Worm (Caenorhabditis elegans) whole organism, late embryonic: Measurements from ENCODE around the gene hpo-10.

Source experiments
- C08G9.2 ChIP-seq: sonication (generic microtip); optimal IDR thresholded peaks from 2 replicates; lab custom pipeline; 2016; ENCODE audit warnings: mild to moderate bottlenecking, missing genetic modification characterization, moderate library complexity, missing compliant biosample characterization
- T23F11.4 ChIP-seq: fragments of 200-800 bp; sonication (Bioruptor generic); optimal IDR thresholded peaks from 2 replicates; lab custom pipeline; 2018; ENCODE audit warnings: mild to moderate bottlenecking, missing genetic modification characterization, missing compliant biosample characterization
- ahr-1 ChIP-seq: sonication (generic microtip); optimal IDR thresholded peaks from 2 replicates; lab custom pipeline; 2016; ENCODE audit warnings: missing genetic modification characterization, missing compliant biosample characterization
- ama-1 ChIP-seq: fragments of 150-350 bp; optimal IDR thresholded peaks from 2 replicates; lab custom pipeline; 2014
- ceh-14 ChIP-seq: sonication (generic microtip); optimal IDR thresholded peaks from 2 replicates; lab custom pipeline; 2016; ENCODE audit warnings: missing genotype, missing genetic modification characterization, missing compliant biosample characterization
- ceh-18 ChIP-seq: sonication (generic microtip); optimal IDR thresholded peaks from 2 replicates; lab custom pipeline; 2016; ENCODE audit warnings: missing genetic modification characterization, missing compliant biosample characterization
- ceh-19 ChIP-seq: fragments of 200-800 bp; sonication (Bioruptor generic); optimal IDR thresholded peaks from 2 replicates; lab custom pipeline; 2018; ENCODE audit warnings: mild to moderate bottlenecking, missing genetic modification characterization, missing compliant biosample characterization
- ceh-2 ChIP-seq: sonication (generic microtip); optimal IDR thresholded peaks from 2 replicates; lab custom pipeline; 2016; ENCODE audit warnings: missing genotype, missing genetic modification characterization, missing compliant biosample characterization
- ceh-22 ChIP-seq: sonication (generic microtip); optimal IDR thresholded peaks from 2 replicates; lab custom pipeline; 2017; ENCODE audit warnings: missing biosample characterization, missing genetic modification characterization
- ceh-24 ChIP-seq: sonication (generic microtip); optimal IDR thresholded peaks from 2 replicates; lab custom pipeline; 2016; ENCODE audit warnings: mild to moderate bottlenecking, missing genetic modification characterization, missing compliant biosample characterization
- ceh-30 ChIP-seq: fragments of 150-350 bp; optimal IDR thresholded peaks from 2 replicates; lab custom pipeline; 2014; ENCODE audit warnings: missing biosample characterization, missing genetic modification characterization
- ceh-48 ChIP-seq: sonication (generic microtip); optimal IDR thresholded peaks from 2 replicates; lab custom pipeline; 2016; ENCODE audit warnings: missing genetic modification characterization, inconsistent platforms, missing compliant biosample characterization
- ceh-9 ChIP-seq: sonication (generic microtip); optimal IDR thresholded peaks from 2 replicates; lab custom pipeline; 2016; ENCODE audit warnings: mild to moderate bottlenecking, missing genetic modification characterization, inconsistent platforms, missing compliant biosample characterization
- elt-2 ChIP-seq: sonication (generic microtip); optimal IDR thresholded peaks from 2 replicates; lab custom pipeline; 2016; ENCODE audit warnings: missing genetic modification reagents, missing genetic modification characterization, missing compliant biosample characterization
- fax-1 ChIP-seq: sonication (generic microtip); optimal IDR thresholded peaks from 2 replicates; lab custom pipeline; 2016; ENCODE audit warnings: missing genotype, missing genetic modification characterization, missing compliant biosample characterization
- fkh-6 ChIP-seq: sonication (generic microtip); optimal IDR thresholded peaks from 2 replicates; lab custom pipeline; 2016; ENCODE audit warnings: missing genetic modification characterization, missing compliant biosample characterization
- gmeb-2 ChIP-seq: sonication (generic microtip); optimal IDR thresholded peaks from 2 replicates; lab custom pipeline; 2016; ENCODE audit warnings: missing genetic modification characterization, inconsistent platforms, missing compliant biosample characterization
- hlh-30 ChIP-seq: sonication (generic microtip); optimal IDR thresholded peaks from 2 replicates; lab custom pipeline; 2017; ENCODE audit warnings: antibody characterized with exemption, missing genetic modification characterization, missing compliant biosample characterization; ENCODE audit not compliant: insufficient read depth
- hlh-6 ChIP-seq: sonication (generic microtip); optimal IDR thresholded peaks from 2 replicates; lab custom pipeline; 2016; ENCODE audit warnings: missing genotype, missing genetic modification characterization, missing compliant biosample characterization
- hlh-8 ChIP-seq: sonication (generic microtip); optimal IDR thresholded peaks from 2 replicates; lab custom pipeline; 2016; ENCODE audit warnings: missing genotype, missing genetic modification characterization, missing compliant biosample characterization
- nfya-1 ChIP-seq: sonication (generic microtip); optimal IDR thresholded peaks from 2 replicates; lab custom pipeline; 2017; ENCODE audit warnings: missing genetic modification characterization, mild to moderate bottlenecking, missing compliant biosample characterization, antibody characterized with exemption, moderate library complexity
- nhr-11 ChIP-seq: fragments of 150-350 bp; optimal IDR thresholded peaks from 2 replicates; lab custom pipeline; 2014; ENCODE audit warnings: missing biosample characterization, missing genetic modification characterization
- nhr-232 ChIP-seq: sonication (generic microtip); optimal IDR thresholded peaks from 2 replicates; lab custom pipeline; 2016; ENCODE audit warnings: missing genetic modification characterization, missing compliant biosample characterization
- pag-3 ChIP-seq: sonication (generic microtip); optimal IDR thresholded peaks from 2 replicates; lab custom pipeline; 2016; ENCODE audit warnings: missing compliant biosample characterization, missing genetic modification characterization, borderline replicate concordance
- pat-9 ChIP-seq: fragments of 200-800 bp; sonication (Bioruptor generic); optimal IDR thresholded peaks from 2 replicates; lab custom pipeline; 2018; ENCODE audit warnings: mild to moderate bottlenecking, missing genetic modification characterization, moderate library complexity, missing compliant biosample characterization
- pqm-1 ChIP-seq: sonication (generic microtip); optimal IDR thresholded peaks from 2 replicates; lab custom pipeline; 2016; ENCODE audit warnings: missing genetic modification characterization, missing compliant biosample characterization
- ref-2 ChIP-seq: sonication (generic microtip); optimal IDR thresholded peaks from 2 replicates; lab custom pipeline; 2016; ENCODE audit warnings: missing genetic modification characterization, missing compliant biosample characterization
- rnt-1 ChIP-seq: sonication (generic microtip); optimal IDR thresholded peaks from 2 replicates; lab custom pipeline; 2016; ENCODE audit warnings: missing genetic modification characterization, missing compliant biosample characterization
- sdc-2 ChIP-seq: sonication (generic microtip); optimal IDR thresholded peaks from 2 replicates; lab custom pipeline; 2016; ENCODE audit warnings: missing genotype, missing genetic modification characterization, missing compliant biosample characterization
- ttx-3 ChIP-seq: sonication (generic microtip); optimal IDR thresholded peaks from 2 replicates; lab custom pipeline; 2016; ENCODE audit warnings: missing genetic modification reagents, missing genetic modification characterization, missing compliant biosample characterization
- unc-86 ChIP-seq: sonication (generic microtip); optimal IDR thresholded peaks from 2 replicates; lab custom pipeline; 2016; ENCODE audit warnings: missing genetic modification characterization, missing compliant biosample characterization
- zip-5 ChIP-seq: sonication (generic microtip); optimal IDR thresholded peaks from 2 replicates; lab custom pipeline; 2016; ENCODE audit warnings: missing genetic modification characterization, missing compliant biosample characterization
- ztf-16 ChIP-seq: sonication (generic microtip); optimal IDR thresholded peaks from 2 replicates; lab custom pipeline; 2017; ENCODE audit warnings: missing genetic modification characterization, missing compliant biosample characterization

The hpo-10 gene

ce11 chrIII:5908408-5908807 lies 29.1 kb downstream of the hpo-10 start, which contains the start of gene C28H8.3:
Gene C28H8.3 (plus strand): TSS chrIII:5908700.
- TF ChIP-seq ceh-14 (no peak), ahr-1 (tag; lab: Kevin White, UChicago) (no peak), ceh-24 (tag; lab: Kevin White, UChicago) (no peak), ceh-9 (tag; lab: Kevin White, UChicago) (no peak), fkh-6 (tag; lab: Kevin White, UChicago) (no peak), ceh-30 (tag; lab: Kevin White, UChicago) (no peak), rnt-1 (no peak), ama-1 (lab: Kevin White, UChicago) (no peak), zip-5 (tag; lab: Kevin White, UChicago) (no peak), fax-1 (no peak), gmeb-2 (tag; lab: Kevin White, UChicago) (no peak), C08G9.2 (no peak), pat-9 (no peak), unc-86 (tag; lab: Kevin White, UChicago) (no peak), hlh-30 (tag; lab: Kevin White, UChicago) (no peak), ttx-3 (no peak)

- TF ChIP-seq zip-5 (tag; lab: Kevin White, UChicago): no peak
- no peak for TF ChIP-seq ceh-19 (GFP tag; lab: Kevin White, UChicago)
- peak; percentile 5 for TF ChIP-seq elt-2 (tag; lab: Kevin White, UChicago)
- peak; percentile 55 for TF ChIP-seq nfya-1 (tag; lab: Kevin White, UChicago)
These were observed 35.4 kb downstream of the hpo-10 start for ce11 chrIII:5914717-5915116.

- TF ChIP-seq sdc-2: no peak
- peak; percentile 94 for TF ChIP-seq elt-2 (tag; lab: Kevin White, UChicago)
- no peak for TF ChIP-seq ceh-18 (tag; lab: Kevin White, UChicago)
- no peak for TF ChIP-seq pag-3 (tag; lab: Kevin White, UChicago)
- TF ChIP-seq ceh-2 (tag; lab: Kevin White, UChicago): no peak
- no peak for TF ChIP-seq ceh-22 (tag; lab: Kevin White, UChicago)
These were observed 36.6 kb downstream of the hpo-10 start for ce11 chrIII:5915926-5916325.

- TF ChIP-seq elt-2 (tag; lab: Kevin White, UChicago): peak; percentile 23
- TF ChIP-seq nhr-11 (tag; lab: Kevin White, UChicago): no peak
These were observed 38.2 kb downstream of the hpo-10 start for ce11 chrIII:5917365-5917958.

- TF ChIP-seq elt-2 (tag; lab: Kevin White, UChicago) (no peak), ceh-22 (tag; lab: Kevin White, UChicago) (no peak), ama-1 (lab: Kevin White, UChicago) (no peak), pqm-1 (tag; lab: Kevin White, UChicago) (no peak), nhr-232 (no peak), ref-2 (no peak), hlh-8 (no peak), T23F11.4 (no peak), hlh-6 (tag; lab: Kevin White, UChicago) (no peak), ceh-18 (tag; lab: Kevin White, UChicago) (no peak), rnt-1 (no peak), ztf-16 (tag; lab: Kevin White, UChicago) (no peak), ceh-48 (tag; lab: Kevin White, UChicago) (no peak)
These were observed 40.6 kb downstream of the hpo-10 start, which contains the start of the genes tdo-2 and C28H8.2 for ce11 chrIII:5919799-5920387. Gene tdo-2 (minus strand): TSS chrIII:5919955. Gene C28H8.2 (plus strand): TSS chrIII:5920322.
